Fruit fly (Drosophila melanogaster) whole organism, prepupa: Measurements from ENCODE around the gene CG1236.

Source experiments
- Lpt ChIP-seq: fragments of 200-800 bp; sonication (Bioruptor generic); optimal IDR thresholded peaks from 3 replicates; lab custom pipeline; 2016; ENCODE audit warnings: missing biosample characterization, missing genetic modification characterization
- OdsH ChIP-seq: fragments of 200-800 bp; sonication (Bioruptor generic); optimal IDR thresholded peaks from 3 replicates; lab custom pipeline; 2016; ENCODE audit warnings: missing biosample characterization, missing genetic modification characterization

dm6 chr3R:5737263-5737662 is 715 bp downstream of the CG1236 start:
- TF ChIP-seq OdsH (no peak), Lpt (GFP tag; lab: Kevin White, UChicago) (no peak)
